Fruit fly (Drosophila melanogaster) whole organism, wandering third instar larva: ENCODE data around the gene CG14742.

ENCODE experiments used
- brk ChIP-seq: fragments of 200-800 bp; sonication (Bioruptor generic); optimal IDR thresholded peaks from 2 replicates; lab custom pipeline; 2016; ENCODE audit warnings: missing biosample characterization, mild to moderate bottlenecking, missing genetic modification characterization
- usp ChIP-seq: fragments of >200 bp; optimal IDR thresholded peaks from 2 replicates; lab custom pipeline; 2017; ENCODE audit warnings: missing biosample characterization, missing genetic modification characterization

dm6 chr3R:12210260-12210659 is 4.0 kb upstream of the CG14742 start, which contains the start of gene CG4830:
- TF ChIP-seq brk (GFP tag; lab: Kevin White, UChicago) (no peak), usp (GFP tag; lab: Kevin White, UChicago) (no peak)
